Worm (Caenorhabditis elegans) whole organism, L4 larva: ENCODE measurements around the gene grd-6.

Experiments used
- Y5F2A.4 ChIP-seq: fragments of 200-800 bp; sonication (Bioruptor generic); optimal IDR thresholded peaks from 2 replicates; lab custom pipeline; 2018; ENCODE audit warnings: mild to moderate bottlenecking, missing genetic modification characterization, missing compliant biosample characterization
- zag-1 ChIP-seq: fragments of 150-350 bp; optimal IDR thresholded peaks from 2 replicates; lab custom pipeline; 2014; ENCODE audit warnings: missing biosample characterization, missing genetic modification characterization

DNA sequence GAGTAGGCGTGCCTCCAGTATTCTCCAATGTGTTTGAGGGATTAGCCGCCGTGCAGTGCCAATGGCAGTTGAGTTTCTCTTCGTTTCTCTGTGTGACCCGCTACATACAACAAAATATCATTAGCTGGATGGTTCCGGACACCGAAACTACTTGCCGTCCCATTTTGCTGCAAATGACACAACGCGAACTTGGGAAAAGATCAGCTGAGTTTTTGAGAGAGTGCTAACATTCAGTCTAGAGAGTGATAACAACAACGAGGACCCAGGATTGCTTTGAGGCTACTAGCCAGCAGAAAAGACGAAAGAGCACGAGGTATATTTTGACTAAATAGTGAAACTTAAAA is 2.3 kb upstream of the grd-6 start:
- no peak for TF ChIP-seq zag-1 (tag; lab: Kevin White, UChicago)
- no peak for TF ChIP-seq Y5F2A.4
